Fruit fly (Drosophila melanogaster) whole organism, embryonic: Measurements from ENCODE around the gene her.

ENCODE experiments used
- CG10543 ChIP-seq: fragments of 200-800 bp; sonication (Bioruptor generic); optimal IDR thresholded peaks from 3 replicates; lab custom pipeline; 2017; ENCODE audit warnings: missing biosample characterization, mild to moderate bottlenecking, missing genetic modification characterization, moderate library complexity
- CG11085 ChIP-seq: fragments of 200-800 bp; sonication (Bioruptor generic); IDR thresholded peaks from 2 replicates; pipeline ENCODE4 v1.3.6; 2022; ENCODE audit warnings: missing biosample characterization, missing genetic modification characterization
- CG11723 ChIP-seq: fragments of 200-800 bp; sonication (Bioruptor generic); optimal IDR thresholded peaks from 2 replicates; lab custom pipeline; 2017; ENCODE audit warnings: missing biosample characterization, mild to moderate bottlenecking, missing genetic modification characterization
- CG12155 ChIP-seq: fragments of 200-800 bp; sonication (Bioruptor generic); optimal IDR thresholded peaks from 3 replicates; lab custom pipeline; 2016; ENCODE audit warnings: missing biosample characterization, missing genetic modification characterization
- CG12236 ChIP-seq: fragments of 200-800 bp; sonication (Bioruptor generic); optimal IDR thresholded peaks from 2 replicates; lab custom pipeline; 2016; ENCODE audit warnings: missing biosample characterization, missing genetic modification characterization
- CG1233 ChIP-seq: fragments of 200-800 bp; sonication (Bioruptor generic); optimal IDR thresholded peaks from 4 replicates; lab custom pipeline; 2018; ENCODE audit warnings: missing biosample characterization, mild to moderate bottlenecking, missing genetic modification characterization
- CG14710 ChIP-seq: fragments of 200-800 bp; sonication (Bioruptor generic); optimal IDR thresholded peaks from 3 replicates; lab custom pipeline; 2019; ENCODE audit warnings: missing biosample characterization, mild to moderate bottlenecking, missing genetic modification characterization, moderate library complexity
- CG14965 ChIP-seq: fragments of 200-800 bp; sonication (Bioruptor generic); optimal IDR thresholded peaks from 2 replicates; lab custom pipeline; 2016; ENCODE audit warnings: missing biosample characterization, missing genetic modification characterization, borderline replicate concordance
- CG15479 ChIP-seq: fragments of 200-800 bp; sonication (Bioruptor generic); optimal IDR thresholded peaks from 3 replicates; lab custom pipeline; 2019; ENCODE audit warnings: missing biosample characterization, mild to moderate bottlenecking, missing genetic modification characterization, moderate library complexity
- CG16815 ChIP-seq: fragments of 200-800 bp; sonication (Bioruptor generic); optimal IDR thresholded peaks from 3 replicates; lab custom pipeline; 2017; ENCODE audit warnings: missing biosample characterization, mild to moderate bottlenecking, missing genetic modification characterization
- CG17328 ChIP-seq: fragments of 200-800 bp; sonication (Bioruptor generic); IDR thresholded peaks from 2 replicates; pipeline ENCODE4 v1.3.6; 2022; ENCODE audit warnings: missing biosample characterization, missing genetic modification characterization
- CG17359 ChIP-seq: fragments of 200-800 bp; sonication (Bioruptor generic); optimal IDR thresholded peaks from 3 replicates; lab custom pipeline; 2018; ENCODE audit warnings: missing biosample characterization, mild to moderate bottlenecking, missing genetic modification characterization, moderate library complexity
- CG2202 ChIP-seq: fragments of 200-800 bp; sonication (Bioruptor generic); optimal IDR thresholded peaks from 2 replicates; lab custom pipeline; 2018; ENCODE audit warnings: missing biosample characterization, mild to moderate bottlenecking, missing genetic modification characterization
- CG2889 ChIP-seq: fragments of 200-800 bp; sonication (Bioruptor generic); IDR thresholded peaks from 3 replicates; pipeline ENCODE4 v1.3.6; 2022; ENCODE audit warnings: missing biosample characterization, missing genetic modification characterization
- CG31388 ChIP-seq: fragments of 200-800 bp; sonication (Bioruptor generic); optimal IDR thresholded peaks from 2 replicates; lab custom pipeline; 2016; ENCODE audit warnings: missing biosample characterization, missing genetic modification characterization
- CG32532 ChIP-seq: fragments of 200-800 bp; sonication (Bioruptor generic); IDR thresholded peaks from 2 replicates; pipeline ENCODE4 v1.3.6; 2022; ENCODE audit warnings: missing biosample characterization, missing genetic modification characterization
- CG33213 ChIP-seq: fragments of 200-800 bp; sonication (Bioruptor generic); optimal IDR thresholded peaks from 3 replicates; lab custom pipeline; 2016; ENCODE audit warnings: missing biosample characterization, missing genetic modification characterization
- CG34224 ChIP-seq: fragments of 200-800 bp; sonication (Bioruptor generic); IDR thresholded peaks from 3 replicates; pipeline ENCODE4 v1.3.6; 2022; ENCODE audit warnings: missing biosample characterization, missing genetic modification characterization; ENCODE audit not compliant: partially characterized antibody
- CG4328 ChIP-seq: fragments of 200-800 bp; sonication (Bioruptor generic); optimal IDR thresholded peaks from 3 replicates; lab custom pipeline; 2017; ENCODE audit warnings: missing biosample characterization, missing genetic modification reagents, missing genetic modification characterization
- CG4707 ChIP-seq: fragments of 200-800 bp; sonication (Bioruptor generic); optimal IDR thresholded peaks from 2 replicates; lab custom pipeline; 2018; ENCODE audit warnings: missing biosample characterization, mild to moderate bottlenecking, missing genetic modification characterization, moderate library complexity
- CG4854 ChIP-seq: fragments of 200-800 bp; sonication (Bioruptor generic); optimal IDR thresholded peaks from 2 replicates; lab custom pipeline; 2016; ENCODE audit warnings: missing biosample characterization, missing genetic modification characterization, inconsistent platforms
- CG6175 ChIP-seq: fragments of 200-800 bp; sonication (Bioruptor generic); IDR thresholded peaks from 3 replicates; pipeline ENCODE4 v1.3.6; 2022; ENCODE audit warnings: missing biosample characterization, missing genetic modification characterization
- CG7963 ChIP-seq: fragments of 200-800 bp; sonication (Bioruptor generic); IDR thresholded peaks from 3 replicates; pipeline ENCODE4 v1.3.6; 2022; ENCODE audit warnings: missing biosample characterization, missing genetic modification characterization; ENCODE audit not compliant: partially characterized antibody
- CG8478 ChIP-seq: fragments of >200 bp; optimal IDR thresholded peaks from 2 replicates; lab custom pipeline; 2018
- CG9215 ChIP-seq: fragments of 200-800 bp; sonication (Bioruptor generic); IDR thresholded peaks from 2 replicates; pipeline ENCODE4 v1.3.6; 2022; ENCODE audit warnings: missing biosample characterization, missing genetic modification characterization
- CG9876 ChIP-seq: fragments of 200-800 bp; sonication (Bioruptor generic); optimal IDR thresholded peaks from 2 replicates; lab custom pipeline; 2016; ENCODE audit warnings: missing biosample characterization, missing genetic modification characterization
- Dad ChIP-seq: fragments of 200-800 bp; sonication (Bioruptor generic); optimal IDR thresholded peaks from 3 replicates; lab custom pipeline; 2016; ENCODE audit warnings: missing biosample characterization, missing genetic modification characterization
- Doc2 ChIP-seq: fragments of 200-800 bp; sonication (Bioruptor generic); IDR thresholded peaks from 2 replicates; pipeline ENCODE4 v1.3.6; 2022; ENCODE audit warnings: missing biosample characterization, missing genetic modification characterization
- Fer1 ChIP-seq: fragments of 200-800 bp; sonication (Bioruptor generic); optimal IDR thresholded peaks from 2 replicates; lab custom pipeline; 2017; ENCODE audit warnings: missing biosample characterization, mild to moderate bottlenecking, missing genetic modification characterization
- Med ChIP-seq: fragments of 200-800 bp; sonication (Bioruptor generic); peaks from one replicate; lab custom pipeline; 2016; ENCODE audit warnings: missing biosample characterization, missing genetic modification characterization, mild to moderate bottlenecking, inconsistent platforms, moderate library complexity
- Rx ChIP-seq: fragments of 200-800 bp; sonication (Bioruptor generic); IDR thresholded peaks from 2 replicates; pipeline ENCODE4 v1.3.6; 2022; ENCODE audit warnings: missing biosample characterization, missing genetic modification characterization
- Sin3A ChIP-seq: fragments of >200 bp; optimal IDR thresholded peaks from 2 replicates; lab custom pipeline; 2018
- bab2 ChIP-seq: fragments of 200-800 bp; sonication (Bioruptor generic); optimal IDR thresholded peaks from 2 replicates; lab custom pipeline; 2016; ENCODE audit warnings: missing biosample characterization, missing genetic modification characterization
- bsh ChIP-seq, 2 experiments: fragments of 200-800 bp; sonication (Bioruptor generic); optimal IDR thresholded peaks; 2 replicates each; lab custom pipeline; 2017 to 2018; ENCODE audit warnings: mild to moderate bottlenecking in 2 of 2, missing biosample characterization in 2 of 2, missing genetic modification characterization in 2 of 2, moderate library complexity in 1 of 2
- btn ChIP-seq: fragments of 200-800 bp; sonication (Bioruptor generic); optimal IDR thresholded peaks from 2 replicates; lab custom pipeline; 2016; ENCODE audit warnings: missing biosample characterization, missing genetic modification characterization
- caup ChIP-seq: fragments of 200-800 bp; sonication (Bioruptor generic); optimal IDR thresholded peaks from 3 replicates; lab custom pipeline; 2017; ENCODE audit warnings: missing biosample characterization, mild to moderate bottlenecking, missing genetic modification characterization, moderate library complexity; ENCODE audit not compliant: severe bottlenecking
- chn ChIP-seq: fragments of 200-800 bp; sonication (Bioruptor generic); optimal IDR thresholded peaks from 2 replicates; lab custom pipeline; 2016; ENCODE audit warnings: missing biosample characterization, missing genetic modification characterization
- corto ChIP-seq: fragments of 200-800 bp; sonication (Bioruptor generic); optimal IDR thresholded peaks from 2 replicates; lab custom pipeline; 2016; ENCODE audit warnings: missing biosample characterization, mild to moderate bottlenecking, missing genetic modification characterization, moderate library complexity
- dmrt99B ChIP-seq: fragments of 200-800 bp; sonication (Bioruptor generic); optimal IDR thresholded peaks from 2 replicates; lab custom pipeline; 2018; ENCODE audit warnings: missing biosample characterization, mild to moderate bottlenecking, missing genetic modification characterization, moderate library complexity
- exex ChIP-seq: fragments of 200-800 bp; sonication (Bioruptor generic); optimal IDR thresholded peaks from 4 replicates; lab custom pipeline; 2018; ENCODE audit warnings: missing biosample characterization, mild to moderate bottlenecking, missing genetic modification characterization, moderate library complexity
- ftz-f1 ChIP-seq: fragments of 200-800 bp; sonication (Bioruptor generic); optimal IDR thresholded peaks from 2 replicates; lab custom pipeline; 2016; ENCODE audit warnings: missing biosample characterization, missing genetic modification characterization
- kah ChIP-seq: fragments of 200-800 bp; sonication (Bioruptor generic); optimal IDR thresholded peaks from 2 replicates; lab custom pipeline; 2018; ENCODE audit warnings: missing biosample characterization, mild to moderate bottlenecking, missing genetic modification characterization
- kni ChIP-seq: fragments of 200-800 bp; sonication (Bioruptor generic); optimal IDR thresholded peaks from 3 replicates; lab custom pipeline; 2017; ENCODE audit warnings: mild to moderate bottlenecking, missing biosample characterization, missing genetic modification reagents, missing genetic modification characterization
- knrl ChIP-seq: fragments of 200-800 bp; sonication (Bioruptor generic); IDR thresholded peaks from 3 replicates; pipeline ENCODE4 v1.3.6; 2022; ENCODE audit warnings: missing biosample characterization, missing genetic modification characterization; ENCODE audit not compliant: partially characterized antibody
- nau ChIP-seq: fragments of 200-800 bp; sonication (Bioruptor generic); optimal IDR thresholded peaks from 3 replicates; lab custom pipeline; 2017; ENCODE audit warnings: missing biosample characterization, mild to moderate bottlenecking, missing genetic modification characterization, missing genetic modification reagents
- sens ChIP-seq: fragments of 200-800 bp; sonication (Bioruptor generic); peaks from one replicate; lab custom pipeline; 2016; ENCODE audit warnings: missing biosample characterization, missing genetic modification characterization
- seq ChIP-seq: fragments of 200-800 bp; sonication (Bioruptor generic); IDR thresholded peaks from 2 replicates; pipeline ENCODE4 v1.3.6; 2022; ENCODE audit warnings: missing biosample characterization, missing genetic modification characterization
- sqz ChIP-seq: fragments of 200-800 bp; sonication (Bioruptor generic); optimal IDR thresholded peaks from 3 replicates; lab custom pipeline; 2018; ENCODE audit warnings: missing biosample characterization, mild to moderate bottlenecking, missing genetic modification characterization
- sug ChIP-seq: fragments of 200-800 bp; optimal IDR thresholded peaks from 2 replicates; lab custom pipeline; 2019; ENCODE audit warnings: missing biosample characterization, mild to moderate bottlenecking, missing genetic modification characterization, moderate library complexity
- tin ChIP-seq: fragments of 200-800 bp; sonication (Bioruptor generic); optimal IDR thresholded peaks from 3 replicates; lab custom pipeline; 2016; ENCODE audit warnings: missing biosample characterization, missing genetic modification characterization
- twi ChIP-seq: fragments of 200-800 bp; optimal IDR thresholded peaks from 2 replicates; lab custom pipeline; 2019; ENCODE audit warnings: missing biosample characterization, mild to moderate bottlenecking, missing genetic modification characterization, moderate library complexity
- tx ChIP-seq: fragments of 200-800 bp; sonication (Bioruptor generic); optimal IDR thresholded peaks from 2 replicates; lab custom pipeline; 2016; ENCODE audit warnings: missing biosample characterization, missing genetic modification characterization

her gene

dm6 chr2L:16647773-16648172 is 29.2 kb upstream of the her start (continued):
- TF ChIP-seq Med (GFP tag; lab: Kevin White, UChicago): peak; percentile 80
- TF ChIP-seq Rx (GFP tag; lab: Robert Waterston, UW): no peak
- TF ChIP-seq tin (GFP tag; lab: Kevin White, UChicago): peak; percentile 24
- peak; percentile 63; the same call in 1 of the 2 replicates for TF ChIP-seq CG17328
- TF ChIP-seq kah (GFP tag; lab: Kevin White, UChicago): no peak
- no peak for TF ChIP-seq CG10543 (GFP tag; lab: Kevin White, UChicago)
- no peak for TF ChIP-seq CG4707 (GFP tag; lab: Kevin White, UChicago)
- no peak for TF ChIP-seq CG2889 (GFP tag; lab: Robert Waterston, UW)
- no peak for TF ChIP-seq CG11085
- TF ChIP-seq Sin3A (lab: Kevin White, UChicago): no peak
- peak; percentile 73 for TF ChIP-seq dmrt99B
- no peak for TF ChIP-seq corto
- no peak for TF ChIP-seq nau (GFP tag; lab: Kevin White, UChicago)
- no peak for TF ChIP-seq twi (tag; lab: Kevin White, UChicago)
- TF ChIP-seq btn: no peak
- no peak for TF ChIP-seq chn (GFP tag; lab: Kevin White, UChicago)
- peak; percentile 65 for TF ChIP-seq caup
- no peak for TF ChIP-seq ftz-f1
- TF ChIP-seq CG14710 (tag; lab: Kevin White, UChicago): no peak
- TF ChIP-seq CG32532 (GFP tag; lab: Robert Waterston, UW): peak; percentile 70
- peak; percentile 59 for TF ChIP-seq CG17359 (tag; lab: Kevin White, UChicago)
- TF ChIP-seq bab2 (GFP tag; lab: Kevin White, UChicago): no peak
- peak; percentile 81 for TF ChIP-seq Fer1 (GFP tag; lab: Kevin White, UChicago)
- TF ChIP-seq CG12155: peak; percentile 18
- peak; percentile 7 for TF ChIP-seq CG4854 (GFP tag; lab: Kevin White, UChicago)
- peak; percentile 70 for TF ChIP-seq sens (GFP tag; lab: Kevin White, UChicago)
- TF ChIP-seq CG31388: no peak
- TF ChIP-seq CG16815 (GFP tag; lab: Kevin White, UChicago): no peak
- TF ChIP-seq CG6175 (GFP tag; lab: Robert Waterston, UW): no peak
- TF ChIP-seq CG9876: no peak
- TF ChIP-seq CG12236 (GFP tag; lab: Kevin White, UChicago): no peak
- no peak for TF ChIP-seq CG7963
- TF ChIP-seq CG34224 (GFP tag; lab: Robert Waterston, UW): no peak
- TF ChIP-seq CG1233 (GFP tag; lab: Kevin White, UChicago): peak; percentile 12
- TF ChIP-seq seq (GFP tag; lab: Robert Waterston, UW): peak; percentile 33; the same call in 1 of the 2 replicates
- peak; percentile 23; the same call in 1 of the 2 replicates for TF ChIP-seq CG9215
- TF ChIP-seq bsh (GFP tag; optimal IDR thresholded peaks at IDR 0.05; lab: Kevin White, UChicago): peak in 1 of 2 experiments; percentile 42
- no peak for TF ChIP-seq exex (tag; lab: Kevin White, UChicago)
- TF ChIP-seq CG2202 (tag; lab: Kevin White, UChicago): no peak
- TF ChIP-seq knrl (GFP tag; lab: Robert Waterston, UW): no peak
- TF ChIP-seq CG14965 (GFP tag; lab: Kevin White, UChicago): no peak
- no peak for TF ChIP-seq CG33213 (GFP tag; lab: Kevin White, UChicago)
- no peak for TF ChIP-seq Doc2 (GFP tag; lab: Robert Waterston, UW)
- TF ChIP-seq sug (tag; lab: Kevin White, UChicago): peak; percentile 25
- TF ChIP-seq CG11723 (GFP tag; lab: Kevin White, UChicago): peak; percentile 8
- no peak for TF ChIP-seq CG4328
- no peak for TF ChIP-seq CG15479 (GFP tag; lab: Kevin White, UChicago)
- TF ChIP-seq kni (GFP tag; lab: Kevin White, UChicago): no peak
- TF ChIP-seq Dad (GFP tag; lab: Kevin White, UChicago): no peak
- TF ChIP-seq tx (GFP tag; lab: Kevin White, UChicago): no peak
- no peak for TF ChIP-seq sqz (GFP tag; lab: Kevin White, UChicago)
- no peak for TF ChIP-seq CG8478 (lab: Kevin White, UChicago)
